Fruit fly (Drosophila melanogaster): ENCODE measurements around the gene CG2698.

Gene CG2698

dm6 chr3R:8027203-8027688, 25.9 kb downstream of the CG2698 start (continued):
- TF ChIP-seq CG8944 (GFP tag; optimal IDR thresholded peaks at IDR 0.05) (no peak), run (tag; optimal IDR thresholded peaks at IDR 0.05) (peak; percentile 90), crc (GFP tag; optimal IDR thresholded peaks at IDR 0.05) (no peak), p53 (GFP tag; optimal IDR thresholded peaks at IDR 0.05) (no peak), Lim3 (GFP tag; IDR thresholded peaks at IDR 0.05) (no peak), CG12659 (GFP tag; optimal IDR thresholded peaks at IDR 0.05) (peak; percentile 94), CG1647 (GFP tag; optimal IDR thresholded peaks at IDR 0.05) (no peak), CG16815 (GFP tag; optimal IDR thresholded peaks at IDR 0.05) (peak; percentile 48), CG12299 (tag; optimal IDR thresholded peaks at IDR 0.05) (peak; percentile 85), MTF-1 (GFP tag; optimal IDR thresholded peaks at IDR 0.05; ENCODE audit: borderline replicate concordance) (peak; percentile 8), Hsf (GFP tag; optimal IDR thresholded peaks at IDR 0.05) (peak; percentile 48), crp (GFP tag; optimal IDR thresholded peaks at IDR 0.05) (peak in 1 of 2 experiments; percentile 29), CG4424 (GFP tag; optimal IDR thresholded peaks at IDR 0.05) (peak; percentile 71), CG34422 (GFP tag; IDR thresholded peaks at IDR 0.05) (0 out of 3 replicates have a peak, but pooled peaks have one; percentile 7), HmgD (GFP tag; optimal IDR thresholded peaks at IDR 0.05) (no peak), Bdp1 (GFP tag; optimal IDR thresholded peaks at IDR 0.05) (peak; percentile 33), CG18599 (GFP tag; optimal IDR thresholded peaks at IDR 0.05) (peak; percentile 91), lmd (GFP tag; IDR thresholded peaks at IDR 0.05) (peak; percentile 80), CG11560 (tag; IDR thresholded peaks at IDR 0.05) (no peak), kah (GFP tag; optimal IDR thresholded peaks at IDR 0.05) (peak; percentile 63), HLH54F (GFP tag; optimal IDR thresholded peaks at IDR 0.05) (peak; percentile 5), sisA (GFP tag; IDR thresholded peaks at IDR 0.05) (peak; percentile 63), CG12219 (GFP tag; optimal IDR thresholded peaks at IDR 0.05) (peak; percentile 62), ewg (GFP tag; optimal IDR thresholded peaks at IDR 0.05) (peak; percentile 69), chinmo (GFP tag; IDR thresholded peaks at IDR 0.05; ENCODE audit: partially characterized antibody) (peak; percentile 74; the same call in 2 of the 4 replicates), cato (GFP tag; optimal IDR thresholded peaks at IDR 0.05; ENCODE audit: borderline replicate concordance) (peak; percentile 77), Deaf1 (tag; optimal IDR thresholded peaks at IDR 0.05) (no peak), CG11504 (tag; optimal IDR thresholded peaks at IDR 0.05) (peak; percentile 90), yki (optimal IDR thresholded peaks at IDR 0.05) (no peak), rib (GFP tag; IDR thresholded peaks at IDR 0.05) (no peak), pfk (GFP tag; optimal IDR thresholded peaks at IDR 0.05) (no peak), phol (tag; optimal IDR thresholded peaks at IDR 0.05) (peak; percentile 87), Xrp1 (GFP tag; IDR thresholded peaks at IDR 0.05) (peak; percentile 72), CG11085 (GFP tag; IDR thresholded peaks at IDR 0.05) (no peak; the same call in 1 of the 2 replicates), Hr39 (optimal IDR thresholded peaks at IDR 0.05) (no peak), CG17612 (GFP tag; IDR thresholded peaks at IDR 0.05) (no peak), esg (GFP tag; conservative IDR thresholded peaks at IDR 0.05) (peak; percentile 81), jing (GFP tag; optimal IDR thresholded peaks at IDR 0.05) (peak; percentile 5), E2f2 (GFP tag; IDR thresholded peaks at IDR 0.05) (peak; percentile 64; the same call in 1 of the 2 replicates), Stat92E (GFP tag; optimal IDR thresholded peaks at IDR 0.05) (no peak), CG14050 (GFP tag; IDR thresholded peaks at IDR 0.05) (peak; percentile 53; the same call in 1 of the 3 replicates), gcm (GFP tag; optimal IDR thresholded peaks at IDR 0.05) (peak; percentile 93), CG2875 (GFP tag; optimal IDR thresholded peaks at IDR 0.05) (peak; percentile 89), CG10147 (GFP tag; optimal IDR thresholded peaks at IDR 0.05) (peak; percentile 81), CG11723 (GFP tag; optimal IDR thresholded peaks at IDR 0.05) (peak; percentile 77), bowl (GFP tag; IDR thresholded peaks at IDR 0.05) (peak; percentile 51; the same call in 1 of the 2 replicates), Sox102F (GFP tag; optimal IDR thresholded peaks at IDR 0.05) (peak; percentile 94), insv (GFP tag; optimal IDR thresholded peaks at IDR 0.05) (peak in 1 of 2 experiments; percentile 41), al (GFP tag; IDR thresholded peaks at IDR 0.05) (peak; percentile 54), CG7372 (GFP tag; IDR thresholded peaks at IDR 0.05) (peak; percentile 57; the same call in 1 of the 2 replicates)

All from whole organism, embryonic.